Worm (Caenorhabditis elegans): ENCODE data around the gene deb-1.

- TF ChIP-seq ceh-36 (tag; optimal IDR thresholded peaks at IDR 0.05) (no peak), aly-1 (tag; optimal IDR thresholded peaks at IDR 0.05) (no peak), ama-1 (optimal IDR thresholded peaks at IDR 0.05) (no peak)
Observed at ce11 chrIV:7075063-7075462, 19.0 kb downstream of the deb-1 start, which contains the start of gene srg-50.

All from whole organism, early embryonic.